Fruit fly (Drosophila melanogaster) Kc167 (cell line): Measurements from ENCODE around the gene alphaTub84B.

Source experiments
- Myc ChIP-seq: fragments of >200 bp; optimal IDR thresholded peaks from 2 replicates; lab custom pipeline; 2017; ENCODE audit warnings: missing external identifiers
- Sin3A ChIP-seq: fragments of >200 bp; optimal IDR thresholded peaks from 2 replicates; lab custom pipeline; 2018; ENCODE audit warnings: missing external identifiers
- insv ChIP-seq: fragments of >200 bp; optimal IDR thresholded peaks from 3 replicates; lab custom pipeline; 2018; ENCODE audit warnings: missing external identifiers
- psq ChIP-seq: fragments of >200 bp; optimal IDR thresholded peaks from 2 replicates; lab custom pipeline; 2017; ENCODE audit warnings: missing external identifiers

DNA sequence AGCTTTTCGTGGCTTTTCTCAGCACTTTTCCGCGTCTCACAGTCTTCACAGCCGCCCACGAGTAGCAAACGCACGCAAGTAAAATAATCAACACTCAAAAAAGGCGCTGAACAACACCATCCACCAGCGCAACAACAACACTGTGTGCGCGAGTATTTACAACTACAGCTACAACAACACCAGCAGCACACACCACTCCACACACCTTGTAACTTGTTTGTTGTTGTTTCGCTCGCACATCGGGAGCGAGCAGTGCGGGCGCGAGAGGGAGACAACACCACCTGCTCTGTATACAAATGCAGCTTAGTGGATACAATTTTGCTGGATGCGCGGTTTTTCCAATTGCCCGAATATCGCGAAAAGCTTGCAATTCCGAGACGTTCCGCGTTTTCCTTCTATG lies 37.3 kb downstream of the alphaTub84B start:
- TF ChIP-seq Sin3A, result no peak
- TF ChIP-seq psq (lab: Kevin White, UChicago), result no peak
- TF ChIP-seq Myc (lab: Kevin White, UChicago), result no peak
- TF ChIP-seq insv (lab: Kevin White, UChicago), result no peak
